Worm (Caenorhabditis elegans): ENCODE results near the gene D1005.10.

- TF ChIP-seq unc-62 (GFP tag; optimal IDR thresholded peaks at IDR 0.05) (no peak), nhr-12 (tag; optimal IDR thresholded peaks at IDR 0.05) (no peak), ceh-82 (tag; optimal IDR thresholded peaks at IDR 0.05) (no peak), jun-1 (tag; optimal IDR thresholded peaks at IDR 0.05) (no peak), irx-1 (tag; optimal IDR thresholded peaks at IDR 0.05) (no peak), nhr-28 (tag; optimal IDR thresholded peaks at IDR 0.05) (no peak), snpc-4 (tag; optimal IDR thresholded peaks at IDR 0.05) (no peak), swsn-7 (tag; optimal IDR thresholded peaks at IDR 0.05) (no peak), skn-1 (tag; optimal IDR thresholded peaks at IDR 0.05) (no peak), unc-86 (tag; optimal IDR thresholded peaks at IDR 0.05) (no peak), elt-3 (tag; optimal IDR thresholded peaks at IDR 0.05) (no peak), pag-3 (tag; optimal IDR thresholded peaks at IDR 0.05; ENCODE audit: borderline replicate concordance, insufficient read depth) (no peak)
Observed at ce11 chrX:1489574-1489973, 3.6 kb upstream of the D1005.10 start.
